Worm (Caenorhabditis elegans) whole organism, midembryonic: ENCODE data around the gene T13F3.8.

Experiments used
- T22C8.4 ChIP-seq: fragments of 200-800 bp; sonication (Bioruptor generic); IDR thresholded peaks from 2 replicates; pipeline ENCODE4 v1.3.6; 2022; ENCODE audit warnings: missing genetic modification characterization, missing compliant biosample characterization
- cog-1 ChIP-seq: sonication (generic microtip); optimal IDR thresholded peaks from 2 replicates; lab custom pipeline; 2016; ENCODE audit warnings: missing genetic modification characterization, missing compliant biosample characterization
- flt-1 ChIP-seq: fragments of 200-800 bp; sonication (Bioruptor generic); IDR thresholded peaks from 2 replicates; pipeline ENCODE4 v1.3.6; 2022; ENCODE audit warnings: missing genetic modification characterization, missing compliant biosample characterization
- klf-2 ChIP-seq: fragments of 200-800 bp; sonication (Bioruptor generic); conservative IDR thresholded peaks from 2 replicates; pipeline ENCODE4 v1.3.6; 2022; ENCODE audit warnings: missing genetic modification reagents, missing genetic modification characterization, missing compliant biosample characterization
- med-1 ChIP-seq: sonication (generic microtip); optimal IDR thresholded peaks from 2 replicates; lab custom pipeline; 2017; ENCODE audit warnings: missing genetic modification characterization, mild to moderate bottlenecking, missing compliant biosample characterization, antibody characterized with exemption, missing genetic modification reagents; ENCODE audit not compliant: insufficient read depth
- ref-1 ChIP-seq: fragments of 200-800 bp; sonication (Bioruptor generic); conservative IDR thresholded peaks from 2 replicates; pipeline ENCODE4 v1.3.6; 2022; ENCODE audit warnings: missing genetic modification reagents, missing genetic modification characterization, missing compliant biosample characterization
- tab-1 ChIP-seq: fragments of 200-800 bp; sonication (Bioruptor generic); IDR thresholded peaks from 2 replicates; pipeline ENCODE4 v1.3.6; 2022; ENCODE audit warnings: missing genetic modification characterization, missing compliant biosample characterization
- ztf-23 ChIP-seq: fragments of 200-800 bp; sonication (Bioruptor generic); IDR thresholded peaks from 2 replicates; pipeline ENCODE4 v1.3.6; 2022; ENCODE audit warnings: missing genetic modification reagents, missing genetic modification characterization, missing compliant biosample characterization
- ztf-29 ChIP-seq: fragments of 200-800 bp; sonication (Bioruptor generic); IDR thresholded peaks from 2 replicates; pipeline ENCODE4 v1.3.6; 2022; ENCODE audit warnings: missing genetic modification reagents, missing genetic modification characterization, missing compliant biosample characterization

T13F3.8 gene

ce11 chrV:16322155-16322554 is 52.6 kb downstream of the T13F3.8 start:
- TF ChIP-seq cog-1 (no peak), med-1 (GFP tag; lab: Kevin White, UChicago) (no peak), ztf-29 (GFP tag; lab: Robert Waterston, UW) (no peak), flt-1 (no peak), klf-2 (GFP tag; lab: Robert Waterston, UW) (no peak), ref-1 (GFP tag; lab: Robert Waterston, UW) (no peak), tab-1 (no peak), T22C8.4 (GFP tag; lab: Robert Waterston, UW) (no peak), ztf-23 (GFP tag; lab: Robert Waterston, UW) (no peak)
